Fruit fly (Drosophila melanogaster): ENCODE data around the gene RecQ5.

The RecQ5 gene

DNA sequence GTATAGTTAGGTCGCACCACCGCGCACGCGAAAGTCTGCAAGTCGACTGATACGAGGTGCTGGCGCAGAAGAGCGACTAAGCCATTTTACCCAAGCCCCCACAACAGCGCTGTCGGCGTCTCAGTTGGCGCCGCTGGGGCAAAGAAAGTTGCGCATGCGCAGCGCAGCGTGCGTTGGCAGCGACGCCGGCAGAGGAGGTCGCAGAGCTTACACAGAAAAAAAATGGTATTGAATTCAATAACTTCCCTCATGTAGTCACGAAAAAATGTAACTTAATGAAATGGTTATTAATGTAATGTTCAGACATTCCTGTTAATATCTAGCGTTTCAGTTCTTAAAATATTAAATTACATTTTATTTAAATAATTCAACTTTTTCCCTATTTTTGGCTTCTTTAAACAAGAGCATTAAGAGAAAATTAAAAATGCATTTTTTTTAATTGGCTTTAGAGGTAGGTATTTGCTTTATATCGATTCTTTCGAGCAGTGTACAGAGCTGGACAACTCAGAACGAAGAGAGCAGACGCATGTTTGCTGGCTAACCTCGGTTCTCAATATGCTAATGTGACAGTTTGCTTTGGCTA lies 46.3 kb upstream of the RecQ5 start, which contains the start of gene CG4914 (continued):
- TF ChIP-seq fd3F (GFP tag; optimal IDR thresholded peaks at IDR 0.05) (peak; percentile 51), Xbp1 (GFP tag; optimal IDR thresholded peaks at IDR 0.05) (peak; percentile 65), Oli (tag; optimal IDR thresholded peaks at IDR 0.05) (peak; percentile 87), Eip74EF (GFP tag; optimal IDR thresholded peaks at IDR 0.05) (peak in 1 of 2 experiments; percentile 83), Sin3A (optimal IDR thresholded peaks at IDR 0.05) (no peak), repo (GFP tag; optimal IDR thresholded peaks at IDR 0.05) (no peak), Abd-B (GFP tag; optimal IDR thresholded peaks at IDR 0.05) (peak; percentile 82), gce (GFP tag; IDR thresholded peaks at IDR 0.05) (0 out of 3 replicates have a peak, but pooled peaks have one; percentile 38), cwo (GFP tag; optimal IDR thresholded peaks at IDR 0.05) (peak; percentile 43), CG17359 (tag; optimal IDR thresholded peaks at IDR 0.05) (peak; percentile 69), az2 (GFP tag; optimal IDR thresholded peaks at IDR 0.05) (peak; percentile 86), dan (GFP tag; IDR thresholded peaks at IDR 0.05) (no peak), Usf (GFP tag; optimal IDR thresholded peaks at IDR 0.05) (peak; percentile 84), row (GFP tag; IDR thresholded peaks at IDR 0.05) (peak; percentile 66; the same call in 2 of the 3 replicates), CG5245 (GFP tag; optimal IDR thresholded peaks at IDR 0.05) (peak; percentile 55), CG13894 (tag; optimal IDR thresholded peaks at IDR 0.05) (no peak), Dad (GFP tag; optimal IDR thresholded peaks at IDR 0.05) (no peak), dmrt99B (tag; optimal IDR thresholded peaks at IDR 0.05) (peak; percentile 85), CG18476 (GFP tag; optimal IDR thresholded peaks at IDR 0.05) (peak; percentile 60), Bdp1 (GFP tag; optimal IDR thresholded peaks at IDR 0.05) (no peak), CG3726 (GFP tag; IDR thresholded peaks at IDR 0.05) (0 out of 3 replicates have a peak, but pooled peaks have one; percentile 45), CG8944 (GFP tag; optimal IDR thresholded peaks at IDR 0.05) (no peak), CG4424 (GFP tag; optimal IDR thresholded peaks at IDR 0.05) (peak; percentile 76), GATAe (GFP tag; conservative IDR thresholded peaks at IDR 0.05) (no peak), CG9727 (GFP tag; optimal IDR thresholded peaks at IDR 0.05) (peak; percentile 86), CG12071 (GFP tag; optimal IDR thresholded peaks at IDR 0.05) (no peak), nom (GFP tag; optimal IDR thresholded peaks at IDR 0.05) (no peak), emc (GFP tag; optimal IDR thresholded peaks at IDR 0.05) (no peak), Trl (optimal IDR thresholded peaks at IDR 0.05) (no peak), Trl (GFP tag; optimal IDR thresholded peaks at IDR 0.05) (no peak), CG15479 (GFP tag; optimal IDR thresholded peaks at IDR 0.05) (no peak), CG9932 (GFP tag; IDR thresholded peaks at IDR 0.05) (peak; percentile 37; the same call in 1 of the 2 replicates), HLH54F (GFP tag; optimal IDR thresholded peaks at IDR 0.05) (peak; percentile 7), dati (GFP tag; IDR thresholded peaks at IDR 0.05) (no peak), ATbp (GFP tag; optimal IDR thresholded peaks at IDR 0.05) (peak; percentile 63), PHDP (tag; optimal IDR thresholded peaks at IDR 0.05) (peak; percentile 82), cad (GFP tag; optimal IDR thresholded peaks at IDR 0.05) (no peak), Mrtf (GFP tag; IDR thresholded peaks at IDR 0.05) (no peak), CG3407 (GFP tag; optimal IDR thresholded peaks at IDR 0.05) (peak; percentile 80), CG11723 (GFP tag; optimal IDR thresholded peaks at IDR 0.05) (peak; percentile 62), CG12299 (tag; optimal IDR thresholded peaks at IDR 0.05) (no peak), cg (GFP tag; optimal IDR thresholded peaks at IDR 0.05) (no peak), Chrac-16 (GFP tag; optimal IDR thresholded peaks at IDR 0.05) (peak; percentile 72), z (GFP tag; IDR thresholded peaks at IDR 0.05) (0 out of 3 replicates have a peak, but pooled peaks have one; percentile 32), sisA (GFP tag; IDR thresholded peaks at IDR 0.05) (peak; percentile 69), slou (GFP tag; optimal IDR thresholded peaks at IDR 0.05) (peak; percentile 50), chif (GFP tag; optimal IDR thresholded peaks at IDR 0.05) (peak in 1 of 2 experiments; percentile 42), CG7963 (GFP tag; IDR thresholded peaks at IDR 0.05; ENCODE audit: partially characterized antibody) (no peak), Doc3 (GFP tag; IDR thresholded peaks at IDR 0.05; ENCODE audit: partially characterized antibody) (no peak), hth (optimal IDR thresholded peaks at IDR 0.05) (no peak), onecut (GFP tag; IDR thresholded peaks at IDR 0.05) (peak; percentile 52; the same call in 1 of the 2 replicates)
